Fruit fly (Drosophila melanogaster) whole organism, embryonic: Measurements from ENCODE around the gene Spn28Db.

Source experiments
- Atf3 ChIP-seq: fragments of 200-800 bp; sonication (Bioruptor generic); optimal IDR thresholded peaks from 3 replicates; lab custom pipeline; 2016; ENCODE audit warnings: missing biosample characterization, missing genetic modification characterization
- CG10274 ChIP-seq: fragments of 200-800 bp; sonication (Bioruptor generic); optimal IDR thresholded peaks from 3 replicates; lab custom pipeline; 2017; ENCODE audit warnings: missing biosample characterization, mild to moderate bottlenecking, missing genetic modification characterization
- CG13424 ChIP-seq: fragments of 200-800 bp; sonication (Bioruptor generic); optimal IDR thresholded peaks from 2 replicates; lab custom pipeline; 2019; ENCODE audit warnings: missing biosample characterization, mild to moderate bottlenecking, missing genetic modification characterization, moderate library complexity
- CG15696 ChIP-seq: fragments of 200-800 bp; sonication (Bioruptor generic); optimal IDR thresholded peaks from 2 replicates; lab custom pipeline; 2019; ENCODE audit warnings: missing biosample characterization, mild to moderate bottlenecking, missing genetic modification characterization, moderate library complexity
- CG1603 ChIP-seq: fragments of 200-800 bp; sonication (Bioruptor generic); optimal IDR thresholded peaks from 2 replicates; lab custom pipeline; 2019; ENCODE audit warnings: missing biosample characterization, mild to moderate bottlenecking, missing genetic modification characterization, moderate library complexity
- CG18619 ChIP-seq: fragments of 200-800 bp; sonication (Bioruptor generic); optimal IDR thresholded peaks from 3 replicates; lab custom pipeline; 2017; ENCODE audit warnings: missing biosample characterization, mild to moderate bottlenecking, missing genetic modification characterization
- CG2889 ChIP-seq: fragments of 200-800 bp; sonication (Bioruptor generic); IDR thresholded peaks from 3 replicates; pipeline ENCODE4 v1.3.6; 2022; ENCODE audit warnings: missing biosample characterization, missing genetic modification characterization
- CG3065 ChIP-seq: fragments of 200-800 bp; sonication (Bioruptor generic); optimal IDR thresholded peaks from 2 replicates; lab custom pipeline; 2016; ENCODE audit warnings: missing biosample characterization, missing genetic modification characterization
- CG3847 ChIP-seq: fragments of 200-800 bp; sonication (Bioruptor generic); IDR thresholded peaks from 2 replicates; pipeline ENCODE4 v1.3.6; 2022; ENCODE audit warnings: missing biosample characterization, missing genetic modification characterization
- CG4404 ChIP-seq: fragments of 200-800 bp; sonication (Bioruptor generic); IDR thresholded peaks from 2 replicates; pipeline ENCODE4 v1.3.6; 2022; ENCODE audit warnings: missing biosample characterization, missing genetic modification characterization
- CG4617 ChIP-seq: fragments of 200-800 bp; sonication (Bioruptor generic); optimal IDR thresholded peaks from 3 replicates; lab custom pipeline; 2016; ENCODE audit warnings: missing biosample characterization, missing genetic modification characterization, borderline replicate concordance
- CG6765 ChIP-seq: fragments of 200-800 bp; sonication (Bioruptor generic); optimal IDR thresholded peaks from 3 replicates; lab custom pipeline; 2017; ENCODE audit warnings: missing biosample characterization, mild to moderate bottlenecking, missing genetic modification characterization
- CG7745 ChIP-seq: fragments of 200-800 bp; sonication (Bioruptor generic); optimal IDR thresholded peaks from 2 replicates; lab custom pipeline; 2018; ENCODE audit warnings: missing biosample characterization, mild to moderate bottlenecking, missing genetic modification characterization, moderate library complexity
- CG9797 ChIP-seq: fragments of 200-800 bp; sonication (Bioruptor generic); optimal IDR thresholded peaks from 3 replicates; lab custom pipeline; 2018; ENCODE audit warnings: missing biosample characterization, mild to moderate bottlenecking, missing genetic modification characterization
- CkIIα-i1 ChIP-seq: fragments of 200-800 bp; sonication (Bioruptor generic); IDR thresholded peaks from 2 replicates; pipeline ENCODE4 v1.3.6; 2022; ENCODE audit warnings: missing biosample characterization, missing genetic modification characterization
- Drgx ChIP-seq: fragments of 200-800 bp; sonication (Bioruptor generic); IDR thresholded peaks from 2 replicates; pipeline ENCODE4 v1.3.6; 2022; ENCODE audit warnings: missing biosample characterization, missing genetic modification characterization
- E2f1 ChIP-seq: fragments of 200-800 bp; sonication (Bioruptor generic); IDR thresholded peaks from 2 replicates; pipeline ENCODE4 v1.3.6; 2022; ENCODE audit warnings: missing biosample characterization, missing genetic modification characterization
- Eip74EF ChIP-seq, 2 experiments: fragments of 200-800 bp in 1 of 2; fragments of >200 bp in 1 of 2; sonication (Bioruptor generic) in 1 of 2; optimal IDR thresholded peaks; 2 replicates each; lab custom pipeline; 2017 to 2019; ENCODE audit warnings: missing biosample characterization in 2 of 2, missing genetic modification characterization in 2 of 2, mild to moderate bottlenecking in 1 of 2, moderate library complexity in 1 of 2
- Gug ChIP-seq: fragments of 200-800 bp; sonication (Bioruptor generic); IDR thresholded peaks from 4 replicates; pipeline ENCODE4 v1.3.6; 2022; ENCODE audit warnings: missing biosample characterization, missing genetic modification characterization
- Kr ChIP-seq: fragments of 200-800 bp; sonication (Bioruptor generic); optimal IDR thresholded peaks from 2 replicates; lab custom pipeline; 2017; ENCODE audit warnings: missing biosample characterization, mild to moderate bottlenecking, missing genetic modification characterization
- Lim3 ChIP-seq: fragments of 200-800 bp; sonication (Bioruptor generic); IDR thresholded peaks from 2 replicates; pipeline ENCODE4 v1.3.6; 2022; ENCODE audit warnings: missing biosample characterization, missing genetic modification characterization
- Neu2 ChIP-seq: fragments of 200-800 bp; sonication (Bioruptor generic); optimal IDR thresholded peaks from 3 replicates; lab custom pipeline; 2016; ENCODE audit warnings: missing biosample characterization, missing genetic modification characterization, borderline replicate concordance
- Poxn ChIP-seq: fragments of 200-800 bp; sonication (Bioruptor generic); IDR thresholded peaks from 2 replicates; pipeline ENCODE4 v1.3.6; 2022; ENCODE audit warnings: missing biosample characterization, missing genetic modification characterization
- Ravus ChIP-seq: fragments of 200-800 bp; sonication (Bioruptor generic); IDR thresholded peaks from 2 replicates; pipeline ENCODE4 v1.3.6; 2022; ENCODE audit warnings: missing biosample characterization, missing genetic modification characterization
- Rfx ChIP-seq: fragments of 200-800 bp; sonication (Bioruptor generic); IDR thresholded peaks from 2 replicates; pipeline ENCODE4 v1.3.6; 2022; ENCODE audit warnings: missing biosample characterization, missing genetic modification characterization
- Side ChIP-seq: fragments of 200-800 bp; sonication (Bioruptor generic); optimal IDR thresholded peaks from 2 replicates; lab custom pipeline; 2016; ENCODE audit warnings: missing biosample characterization, missing genetic modification characterization
- Sox102F ChIP-seq: fragments of 200-800 bp; sonication (Bioruptor generic); optimal IDR thresholded peaks from 2 replicates; lab custom pipeline; 2018; ENCODE audit warnings: missing biosample characterization, mild to moderate bottlenecking, missing genetic modification characterization, moderate library complexity
- abd-A ChIP-seq: fragments of 200-800 bp; sonication (Bioruptor generic); optimal IDR thresholded peaks from 3 replicates; lab custom pipeline; 2019; ENCODE audit warnings: missing biosample characterization, mild to moderate bottlenecking, missing genetic modification characterization, moderate library complexity
- cas ChIP-seq: fragments of 200-800 bp; sonication (Bioruptor generic); IDR thresholded peaks from 2 replicates; pipeline ENCODE4 v1.3.6; 2022; ENCODE audit warnings: missing biosample characterization, missing genetic modification characterization
- chm ChIP-seq: fragments of 200-800 bp; sonication (Bioruptor generic); IDR thresholded peaks from 2 replicates; pipeline ENCODE4 v1.3.6; 2022; ENCODE audit warnings: missing biosample characterization, missing genetic modification characterization
- ci ChIP-seq: fragments of 200-800 bp; sonication (Bioruptor generic); IDR thresholded peaks from 3 replicates; pipeline ENCODE4 v1.3.6; 2022; ENCODE audit warnings: missing biosample characterization, missing genetic modification characterization
- crp ChIP-seq, 2 experiments: fragments of 200-800 bp; sonication (Bioruptor generic); optimal IDR thresholded peaks; 2 replicates in 1 of 2; 3 replicates in 1 of 2; lab custom pipeline; 2017; ENCODE audit warnings: missing biosample characterization in 2 of 2, missing genetic modification characterization in 2 of 2, mild to moderate bottlenecking in 1 of 2, moderate library complexity in 1 of 2
- dmrt99B ChIP-seq: fragments of 200-800 bp; sonication (Bioruptor generic); optimal IDR thresholded peaks from 2 replicates; lab custom pipeline; 2018; ENCODE audit warnings: missing biosample characterization, mild to moderate bottlenecking, missing genetic modification characterization, moderate library complexity
- esg ChIP-seq: fragments of 200-800 bp; sonication (Bioruptor generic); conservative IDR thresholded peaks from 2 replicates; pipeline ENCODE4 v1.3.6; 2022; ENCODE audit warnings: missing biosample characterization, missing genetic modification characterization
- fru ChIP-seq: fragments of >200 bp; optimal IDR thresholded peaks from 2 replicates; lab custom pipeline; 2017
- gcm2 ChIP-seq: fragments of 200-800 bp; sonication (Bioruptor generic); optimal IDR thresholded peaks from 2 replicates; lab custom pipeline; 2016; ENCODE audit warnings: missing biosample characterization, missing genetic modification characterization
- gem ChIP-seq: fragments of 200-800 bp; sonication (Bioruptor generic); optimal IDR thresholded peaks from 2 replicates; lab custom pipeline; 2019; ENCODE audit warnings: missing biosample characterization, mild to moderate bottlenecking, missing genetic modification characterization, moderate library complexity
- kay ChIP-seq: fragments of 200-800 bp; sonication (Bioruptor generic); optimal IDR thresholded peaks from 2 replicates; lab custom pipeline; 2016; ENCODE audit warnings: missing biosample characterization, missing genetic modification characterization
- knrl ChIP-seq: fragments of 200-800 bp; sonication (Bioruptor generic); IDR thresholded peaks from 3 replicates; pipeline ENCODE4 v1.3.6; 2022; ENCODE audit warnings: missing biosample characterization, missing genetic modification characterization; ENCODE audit not compliant: partially characterized antibody
- lbe ChIP-seq: fragments of 200-800 bp; sonication (Bioruptor generic); optimal IDR thresholded peaks from 2 replicates; lab custom pipeline; 2016; ENCODE audit warnings: missing biosample characterization, mild to moderate bottlenecking, missing genetic modification characterization
- lola ChIP-seq, 3 experiments: fragments of >200 bp in 2 of 3; fragments of 200-800 bp in 1 of 3; sonication (Bioruptor generic) in 1 of 3; optimal IDR thresholded peaks; 2 replicates each; lab custom pipeline; 2017 to 2019; ENCODE audit warnings: missing biosample characterization in 3 of 3, missing genetic modification characterization in 3 of 3, mild to moderate bottlenecking in 1 of 3, moderate library complexity in 1 of 3
- pho ChIP-seq: fragments of 200-800 bp; sonication (Bioruptor generic); optimal IDR thresholded peaks from 2 replicates; lab custom pipeline; 2016; ENCODE audit warnings: missing biosample characterization, missing genetic modification characterization
- pita ChIP-seq: fragments of 200-800 bp; sonication (Bioruptor generic); optimal IDR thresholded peaks from 2 replicates; lab custom pipeline; 2017; ENCODE audit warnings: missing biosample characterization, mild to moderate bottlenecking, missing genetic modification characterization
- ranshi ChIP-seq: fragments of 200-800 bp; sonication (Bioruptor generic); IDR thresholded peaks from 2 replicates; pipeline ENCODE4 v1.3.6; 2022; ENCODE audit warnings: missing biosample characterization, missing genetic modification characterization
- sisA ChIP-seq: fragments of 200-800 bp; sonication (Bioruptor generic); IDR thresholded peaks from 2 replicates; pipeline ENCODE4 v1.3.6; 2022; ENCODE audit warnings: missing biosample characterization, missing genetic modification characterization
- unpg ChIP-seq: fragments of 200-800 bp; sonication (Bioruptor generic); optimal IDR thresholded peaks from 3 replicates; lab custom pipeline; 2018; ENCODE audit warnings: missing biosample characterization, mild to moderate bottlenecking, missing genetic modification characterization, moderate library complexity
- vnd ChIP-seq: fragments of 200-800 bp; sonication (Bioruptor generic); IDR thresholded peaks from 3 replicates; pipeline ENCODE4 v1.3.6; 2022; ENCODE audit warnings: missing biosample characterization, missing genetic modification characterization; ENCODE audit not compliant: partially characterized antibody
- z ChIP-seq: fragments of 200-800 bp; sonication (Bioruptor generic); IDR thresholded peaks from 3 replicates; pipeline ENCODE4 v1.3.6; 2022; ENCODE audit warnings: missing biosample characterization, missing genetic modification characterization
- zen2 ChIP-seq: fragments of 200-800 bp; sonication (Bioruptor generic); IDR thresholded peaks from 3 replicates; pipeline ENCODE4 v1.3.6; 2022; ENCODE audit warnings: missing biosample characterization, missing genetic modification characterization; ENCODE audit not compliant: partially characterized antibody
- zfh1 ChIP-seq: fragments of 200-800 bp; sonication (Bioruptor generic); IDR thresholded peaks from 3 replicates; pipeline ENCODE4 v1.3.6; 2022; ENCODE audit warnings: missing biosample characterization, missing genetic modification characterization

Spn28Db gene

dm6 chr2L:7926288-7927061 is 36.0 kb upstream of the Spn28Db start (continued):
- TF ChIP-seq CG4404 (GFP tag; lab: Robert Waterston, UW) (no peak), CG3065 (no peak), sisA (no peak), CG4617 (GFP tag; lab: Kevin White, UChicago) (no peak), Lim3 (GFP tag; lab: Robert Waterston, UW) (no peak), Neu2 (GFP tag; lab: Kevin White, UChicago) (no peak), CG1603 (tag; lab: Kevin White, UChicago) (no peak), Eip74EF (GFP tag; optimal IDR thresholded peaks at IDR 0.05; lab: Kevin White, UChicago) (no peak), vnd (GFP tag; lab: Robert Waterston, UW) (peak; percentile 59), gcm2 (GFP tag; lab: Kevin White, UChicago) (no peak), Drgx (GFP tag; lab: Robert Waterston, UW) (peak; percentile 26; the same call in 1 of the 2 replicates), lola (GFP tag; optimal IDR thresholded peaks at IDR 0.05; lab: Kevin White, UChicago) (no peak), CG3847 (GFP tag; lab: Robert Waterston, UW) (0 out of 2 replicates have a peak, but pooled peaks have one; percentile 7), kay (GFP tag; lab: Kevin White, UChicago) (no peak), Ravus (GFP tag; lab: Robert Waterston, UW) (no peak), unpg (GFP tag; lab: Kevin White, UChicago) (no peak), lbe (GFP tag; lab: Kevin White, UChicago) (peak; percentile 33), pho (GFP tag; lab: Kevin White, UChicago) (no peak), knrl (GFP tag; lab: Robert Waterston, UW) (no peak), Poxn (GFP tag; lab: Robert Waterston, UW) (no peak), CkIIα-i1 (GFP tag; lab: Robert Waterston, UW) (no peak), gem (tag; lab: Kevin White, UChicago) (peak; percentile 15), zen2 (no peak), Atf3 (no peak), CG10274 (GFP tag; lab: Kevin White, UChicago) (no peak), Gug (0 out of 4 replicates have a peak, but pooled peaks have one; percentile 9), chm (GFP tag; lab: Robert Waterston, UW) (no peak), Kr (no peak), CG9797 (GFP tag; lab: Kevin White, UChicago) (no peak), ci (GFP tag; lab: Robert Waterston, UW) (no peak), cas (GFP tag; lab: Robert Waterston, UW) (no peak), CG7745 (tag; lab: Kevin White, UChicago) (no peak), CG6765 (GFP tag; lab: Kevin White, UChicago) (no peak), Sox102F (GFP tag; lab: Kevin White, UChicago) (no peak), Rfx (peak; percentile 31; the same call in 1 of the 2 replicates), CG13424 (tag; lab: Kevin White, UChicago) (no peak), zfh1 (GFP tag; lab: Robert Waterston, UW) (no peak), abd-A (tag; lab: Kevin White, UChicago) (no peak), fru (lab: Kevin White, UChicago) (no peak), z (no peak), CG2889 (GFP tag; lab: Robert Waterston, UW) (no peak), pita (GFP tag; lab: Kevin White, UChicago) (no peak), CG18619 (GFP tag; lab: Kevin White, UChicago) (no peak), Side (GFP tag; lab: Kevin White, UChicago) (no peak), crp (GFP tag; optimal IDR thresholded peaks at IDR 0.05; lab: Kevin White, UChicago) (no peak), CG15696 (tag; lab: Kevin White, UChicago) (no peak), E2f1 (GFP tag; lab: Robert Waterston, UW) (no peak), esg (GFP tag; lab: Robert Waterston, UW) (no peak), ranshi (GFP tag; lab: Robert Waterston, UW) (no peak), dmrt99B (tag; lab: Kevin White, UChicago) (peak; percentile 1)
